Worm (Caenorhabditis elegans) whole organism, midembryonic: ENCODE results near the gene H03E18.1.

Experiments
- T22C8.4 ChIP-seq: fragments of 200-800 bp; sonication (Bioruptor generic); IDR thresholded peaks from 2 replicates; pipeline ENCODE4 v1.3.6; 2022; ENCODE audit warnings: missing genetic modification characterization, missing compliant biosample characterization
- cog-1 ChIP-seq: sonication (generic microtip); optimal IDR thresholded peaks from 2 replicates; lab custom pipeline; 2016; ENCODE audit warnings: missing genetic modification characterization, missing compliant biosample characterization
- flt-1 ChIP-seq: fragments of 200-800 bp; sonication (Bioruptor generic); IDR thresholded peaks from 2 replicates; pipeline ENCODE4 v1.3.6; 2022; ENCODE audit warnings: missing genetic modification characterization, missing compliant biosample characterization
- klf-2 ChIP-seq: fragments of 200-800 bp; sonication (Bioruptor generic); conservative IDR thresholded peaks from 2 replicates; pipeline ENCODE4 v1.3.6; 2022; ENCODE audit warnings: missing genetic modification reagents, missing genetic modification characterization, missing compliant biosample characterization
- med-1 ChIP-seq: sonication (generic microtip); optimal IDR thresholded peaks from 2 replicates; lab custom pipeline; 2017; ENCODE audit warnings: missing genetic modification characterization, mild to moderate bottlenecking, missing compliant biosample characterization, antibody characterized with exemption, missing genetic modification reagents; ENCODE audit not compliant: insufficient read depth
- ref-1 ChIP-seq: fragments of 200-800 bp; sonication (Bioruptor generic); conservative IDR thresholded peaks from 2 replicates; pipeline ENCODE4 v1.3.6; 2022; ENCODE audit warnings: missing genetic modification reagents, missing genetic modification characterization, missing compliant biosample characterization
- tab-1 ChIP-seq: fragments of 200-800 bp; sonication (Bioruptor generic); IDR thresholded peaks from 2 replicates; pipeline ENCODE4 v1.3.6; 2022; ENCODE audit warnings: missing genetic modification characterization, missing compliant biosample characterization
- ztf-23 ChIP-seq: fragments of 200-800 bp; sonication (Bioruptor generic); IDR thresholded peaks from 2 replicates; pipeline ENCODE4 v1.3.6; 2022; ENCODE audit warnings: missing genetic modification reagents, missing genetic modification characterization, missing compliant biosample characterization
- ztf-29 ChIP-seq: fragments of 200-800 bp; sonication (Bioruptor generic); IDR thresholded peaks from 2 replicates; pipeline ENCODE4 v1.3.6; 2022; ENCODE audit warnings: missing genetic modification reagents, missing genetic modification characterization, missing compliant biosample characterization

The H03E18.1 gene

ce11 chrX:8507576-8507975 lies at the start of gene H03E18.1:
Gene H03E18.1 (plus strand): TSS chrX:8507876.
- TF ChIP-seq T22C8.4 (GFP tag; lab: Robert Waterston, UW) (no peak), tab-1 (GFP tag; lab: Robert Waterston, UW) (no peak), klf-2 (GFP tag; lab: Robert Waterston, UW) (no peak), med-1 (no peak), ref-1 (GFP tag; lab: Robert Waterston, UW) (no peak), ztf-29 (GFP tag; lab: Robert Waterston, UW) (no peak), cog-1 (tag; lab: Kevin White, UChicago) (no peak), flt-1 (GFP tag; lab: Robert Waterston, UW) (no peak), ztf-23 (GFP tag; lab: Robert Waterston, UW) (no peak)

- no peak for TF ChIP-seq cog-1 (tag; lab: Kevin White, UChicago)
- no peak for TF ChIP-seq med-1
- no peak for TF ChIP-seq ztf-29 (GFP tag; lab: Robert Waterston, UW)
- TF ChIP-seq flt-1 (GFP tag; lab: Robert Waterston, UW): no peak
- TF ChIP-seq klf-2 (GFP tag; lab: Robert Waterston, UW): no peak
- no peak for TF ChIP-seq ref-1 (GFP tag; lab: Robert Waterston, UW)
- TF ChIP-seq tab-1 (GFP tag; lab: Robert Waterston, UW): no peak
- TF ChIP-seq ztf-23 (GFP tag; lab: Robert Waterston, UW): no peak
- TF ChIP-seq T22C8.4 (GFP tag; lab: Robert Waterston, UW): no peak
Measured at ce11 chrX:8459789-8460188, 47.9 kb upstream of the H03E18.1 start.

ce11 chrX:8460958-8461357 lies 46.7 kb upstream of the H03E18.1 start:
- TF ChIP-seq flt-1 (GFP tag; lab: Robert Waterston, UW): no peak
- TF ChIP-seq tab-1 (GFP tag; lab: Robert Waterston, UW): no peak
- no peak for TF ChIP-seq ref-1 (GFP tag; lab: Robert Waterston, UW)
- no peak for TF ChIP-seq T22C8.4 (GFP tag; lab: Robert Waterston, UW)
- TF ChIP-seq cog-1 (tag; lab: Kevin White, UChicago): no peak
- TF ChIP-seq ztf-23 (GFP tag; lab: Robert Waterston, UW): no peak
- no peak for TF ChIP-seq med-1
- no peak for TF ChIP-seq ztf-29 (GFP tag; lab: Robert Waterston, UW)
- no peak for TF ChIP-seq klf-2 (GFP tag; lab: Robert Waterston, UW)

- no peak for TF ChIP-seq ztf-23 (GFP tag; lab: Robert Waterston, UW)
- no peak for TF ChIP-seq ztf-29 (GFP tag; lab: Robert Waterston, UW)
- no peak for TF ChIP-seq T22C8.4 (GFP tag; lab: Robert Waterston, UW)
Measured at ce11 chrX:8463085-8463645, 44.5 kb upstream of the H03E18.1 start, which contains the start of gene F16F9.4. Gene F16F9.4 (minus strand): TSS chrX:8463360.

- TF ChIP-seq cog-1 (tag; lab: Kevin White, UChicago) (no peak), tab-1 (GFP tag; lab: Robert Waterston, UW) (no peak), flt-1 (GFP tag; lab: Robert Waterston, UW) (no peak)
Measured at ce11 chrX:8463889-8464444, 43.7 kb upstream of the H03E18.1 start.

- TF ChIP-seq ztf-29 (GFP tag; lab: Robert Waterston, UW): no peak
- TF ChIP-seq ztf-23 (GFP tag; lab: Robert Waterston, UW): no peak
- TF ChIP-seq T22C8.4 (GFP tag; lab: Robert Waterston, UW): no peak
- TF ChIP-seq cog-1 (tag; lab: Kevin White, UChicago): no peak
- TF ChIP-seq med-1: no peak
- TF ChIP-seq ref-1 (GFP tag; lab: Robert Waterston, UW): no peak
- no peak for TF ChIP-seq klf-2 (GFP tag; lab: Robert Waterston, UW)
- TF ChIP-seq flt-1 (GFP tag; lab: Robert Waterston, UW): no peak
- TF ChIP-seq tab-1 (GFP tag; lab: Robert Waterston, UW): no peak
Measured at ce11 chrX:8470126-8470772, 37.4 kb upstream of the H03E18.1 start, which contains the start of gene mec-10. Gene mec-10 (minus strand): TSS chrX:8470314.

ce11 chrX:8473468-8473867 lies 34.2 kb upstream of the H03E18.1 start:
- TF ChIP-seq T22C8.4 (GFP tag; lab: Robert Waterston, UW) (no peak), ztf-23 (GFP tag; lab: Robert Waterston, UW) (no peak), cog-1 (tag; lab: Kevin White, UChicago) (no peak), flt-1 (GFP tag; lab: Robert Waterston, UW) (no peak), klf-2 (GFP tag; lab: Robert Waterston, UW) (no peak), ref-1 (GFP tag; lab: Robert Waterston, UW) (no peak), tab-1 (GFP tag; lab: Robert Waterston, UW) (no peak), ztf-29 (GFP tag; lab: Robert Waterston, UW) (no peak), med-1 (no peak)

ce11 chrX:8475142-8475541 lies 32.5 kb upstream of the H03E18.1 start:
- TF ChIP-seq med-1: no peak
- no peak for TF ChIP-seq ztf-23 (GFP tag; lab: Robert Waterston, UW)
- TF ChIP-seq flt-1 (GFP tag; lab: Robert Waterston, UW): no peak
- TF ChIP-seq T22C8.4 (GFP tag; lab: Robert Waterston, UW): no peak
- TF ChIP-seq klf-2 (GFP tag; lab: Robert Waterston, UW): no peak
- no peak for TF ChIP-seq ztf-29 (GFP tag; lab: Robert Waterston, UW)
- no peak for TF ChIP-seq ref-1 (GFP tag; lab: Robert Waterston, UW)
- TF ChIP-seq cog-1 (tag; lab: Kevin White, UChicago): no peak
- no peak for TF ChIP-seq tab-1 (GFP tag; lab: Robert Waterston, UW)

ce11 chrX:8475759-8476228 lies 31.9 kb upstream of the H03E18.1 start, which contains the start of gene nhr-14:
Gene nhr-14 (minus strand): TSS chrX:8476178.
- no peak for TF ChIP-seq tab-1 (GFP tag; lab: Robert Waterston, UW)
- no peak for TF ChIP-seq med-1
- TF ChIP-seq ztf-23 (GFP tag; lab: Robert Waterston, UW): no peak
- no peak for TF ChIP-seq flt-1 (GFP tag; lab: Robert Waterston, UW)
- TF ChIP-seq T22C8.4 (GFP tag; lab: Robert Waterston, UW): no peak
- no peak for TF ChIP-seq ref-1 (GFP tag; lab: Robert Waterston, UW)
- TF ChIP-seq cog-1 (tag; lab: Kevin White, UChicago): no peak
- no peak for TF ChIP-seq klf-2 (GFP tag; lab: Robert Waterston, UW)
- TF ChIP-seq ztf-29 (GFP tag; lab: Robert Waterston, UW): no peak
